Worm (Caenorhabditis elegans): ENCODE results near the gene tbc-2.

Gene tbc-2

ce11 chrII:5781935-5782921, 45.0 kb downstream of the tbc-2 start, which contains the start of gene K05F1.6 (continued):
- peak; percentile 31 for TF ChIP-seq F37D6.2 (tag; optimal IDR thresholded peaks at IDR 0.05)
- TF ChIP-seq zfp-2 (tag; optimal IDR thresholded peaks at IDR 0.05): peak; percentile 23
- peak; percentile 75 to 88 for TF ChIP-seq daf-16 (GFP tag; optimal IDR thresholded peaks at IDR 0.05)
- peak; percentile 50 for TF ChIP-seq daf-16 (tag; optimal IDR thresholded peaks at IDR 0.05)
- peak in 1 of 2 experiments; percentile 54 for TF ChIP-seq lsy-2 (tag; optimal IDR thresholded peaks at IDR 0.05)
- no peak for TF ChIP-seq ama-1 (optimal IDR thresholded peaks at IDR 0.05)
- TF ChIP-seq lir-3 (tag; optimal IDR thresholded peaks at IDR 0.05): peak; percentile 80
- peak; percentile 91 for TF ChIP-seq gei-8 (GFP tag; optimal IDR thresholded peaks at IDR 0.05)
- TF ChIP-seq Y75B8A.6 (GFP tag; IDR thresholded peaks at IDR 0.05): no peak
- TF ChIP-seq dmd-6 (GFP tag; IDR thresholded peaks at IDR 0.05): peak; percentile 60
- TF ChIP-seq T26A8.4 (GFP tag; IDR thresholded peaks at IDR 0.05): peak; percentile 80
- TF ChIP-seq Y5F2A.4 (GFP tag; optimal IDR thresholded peaks at IDR 0.05): peak; percentile 83
- TF ChIP-seq ztf-7 (tag; optimal IDR thresholded peaks at IDR 0.05): no peak
- peak; percentile 42 for TF ChIP-seq zip-2 (tag; optimal IDR thresholded peaks at IDR 0.05)
- TF ChIP-seq nhr-28 (tag; optimal IDR thresholded peaks at IDR 0.05): no peak
- TF ChIP-seq tra-1 (GFP tag; IDR thresholded peaks at IDR 0.05): peak; percentile 88
- TF ChIP-seq lin-39 (tag; optimal IDR thresholded peaks at IDR 0.05): no peak
- peak; percentile 84 for TF ChIP-seq Y48G9A.11 (GFP tag; IDR thresholded peaks at IDR 0.05)
- TF ChIP-seq rbr-2 (tag; optimal IDR thresholded peaks at IDR 0.05): peak; percentile 78
- no peak for TF ChIP-seq nhr-237 (tag; optimal IDR thresholded peaks at IDR 0.05)
- no peak for TF ChIP-seq fkh-10 (GFP tag; optimal IDR thresholded peaks at IDR 0.05)
- peak; percentile 80; the same call in 1 of the 2 replicates for TF ChIP-seq zfp-3 (GFP tag; conservative IDR thresholded peaks at IDR 0.05)
- TF ChIP-seq nhr-41 (GFP tag; IDR thresholded peaks at IDR 0.05): peak; percentile 81
- TF ChIP-seq ces-1 (GFP tag; optimal IDR thresholded peaks at IDR 0.05): no peak
- TF ChIP-seq lim-7 (GFP tag; IDR thresholded peaks at IDR 0.05): peak; percentile 79
- TF ChIP-seq R02D3.7 (tag; optimal IDR thresholded peaks at IDR 0.05): no peak
- TF ChIP-seq spr-3 (GFP tag; optimal IDR thresholded peaks at IDR 0.05): peak; percentile 84
- peak; percentile 85 for TF ChIP-seq snpc-1.2 (GFP tag; IDR thresholded peaks at IDR 0.05)
- TF ChIP-seq jun-1 (tag; optimal IDR thresholded peaks at IDR 0.05): peak; percentile 73
- TF ChIP-seq mep-1 (tag; optimal IDR thresholded peaks at IDR 0.05): peak; percentile 65
- TF ChIP-seq lin-1 (GFP tag; IDR thresholded peaks at IDR 0.05): peak; percentile 82; the same call in 1 of the 2 replicates
- 0 out of 2 replicates have a peak, but pooled peaks have one; percentile 28 for TF ChIP-seq tag-97 (GFP tag; IDR thresholded peaks at IDR 0.05)
- 0 out of 2 replicates have a peak, but pooled peaks have one; percentile 56 for TF ChIP-seq F44E2.7 (GFP tag; IDR thresholded peaks at IDR 0.05)
- TF ChIP-seq spr-1 (tag; optimal IDR thresholded peaks at IDR 0.05): peak; percentile 70
- peak; percentile 83 for TF ChIP-seq nhr-102 (tag; optimal IDR thresholded peaks at IDR 0.05)
- TF ChIP-seq dve-1 (tag; optimal IDR thresholded peaks at IDR 0.05; ENCODE audit: insufficient read depth): peak; percentile 69
- peak; percentile 85; the same call in 1 of the 2 replicates for TF ChIP-seq pha-4 (GFP tag; IDR thresholded peaks at IDR 0.05)
- no peak for TF ChIP-seq pha-4 (tag; optimal IDR thresholded peaks at IDR 0.05)
- peak; percentile 62 for TF ChIP-seq hlh-30 (tag; optimal IDR thresholded peaks at IDR 0.05; ENCODE audit: insufficient read depth)
- TF ChIP-seq unc-130 (GFP tag; optimal IDR thresholded peaks at IDR 0.05): peak; percentile 78
- TF ChIP-seq arid-1 (GFP tag; conservative IDR thresholded peaks at IDR 0.05): peak; percentile 89
- no peak for TF ChIP-seq nhr-11 (tag; optimal IDR thresholded peaks at IDR 0.05)
- TF ChIP-seq skn-1 (tag; optimal IDR thresholded peaks at IDR 0.05): no peak
- TF ChIP-seq lin-38 (GFP tag; IDR thresholded peaks at IDR 0.05): peak; percentile 79
- peak; percentile 66 for TF ChIP-seq ctbp-1 (GFP tag; IDR thresholded peaks at IDR 0.05)
- peak; percentile 12 for TF ChIP-seq dpl-1 (GFP tag; optimal IDR thresholded peaks at IDR 0.05)
- TF ChIP-seq nhr-25 (tag; optimal IDR thresholded peaks at IDR 0.05; ENCODE audit: borderline replicate concordance, insufficient read depth): no peak
- peak; percentile 78 for TF ChIP-seq F49E8.2 (tag; optimal IDR thresholded peaks at IDR 0.05; ENCODE audit: borderline replicate concordance)
